Worm (Caenorhabditis elegans) whole organism, early embryonic: ENCODE data around the gene vap-2.

ENCODE experiments used
- B0310.2 ChIP-seq: sonication (generic microtip); optimal IDR thresholded peaks from 2 replicates; lab custom pipeline; 2016; ENCODE audit warnings: mild to moderate bottlenecking, missing genetic modification characterization, missing compliant biosample characterization
- F13C5.2 ChIP-seq: sonication (generic microtip); optimal IDR thresholded peaks from 2 replicates; lab custom pipeline; 2017; ENCODE audit warnings: mild to moderate bottlenecking, missing genetic modification characterization, inconsistent platforms, missing compliant biosample characterization
- aly-1 ChIP-seq: sonication (generic microtip); optimal IDR thresholded peaks from 2 replicates; lab custom pipeline; 2016; ENCODE audit warnings: missing genetic modification characterization, missing compliant biosample characterization
- ama-1 ChIP-seq: fragments of 150-350 bp; optimal IDR thresholded peaks from 2 replicates; lab custom pipeline; 2014
- ceh-13 ChIP-seq: fragments of 200-800 bp; sonication (Bioruptor generic); optimal IDR thresholded peaks from 2 replicates; lab custom pipeline; 2018; ENCODE audit warnings: mild to moderate bottlenecking, missing genetic modification characterization, missing compliant biosample characterization
- ceh-36 ChIP-seq: sonication (generic microtip); optimal IDR thresholded peaks from 2 replicates; lab custom pipeline; 2016; ENCODE audit warnings: missing genetic modification characterization, inconsistent platforms, missing compliant biosample characterization
- ets-7 ChIP-seq: sonication (generic microtip); optimal IDR thresholded peaks from 2 replicates; lab custom pipeline; 2016; ENCODE audit warnings: missing genotype, missing genetic modification characterization, missing compliant biosample characterization
- flt-1 ChIP-seq: fragments of 200-800 bp; sonication (Bioruptor generic); IDR thresholded peaks from 2 replicates; pipeline ENCODE4 v1.3.6; 2022; ENCODE audit warnings: missing genetic modification characterization, missing compliant biosample characterization
- hmbx-1 ChIP-seq: sonication (generic microtip); optimal IDR thresholded peaks from 2 replicates; lab custom pipeline; 2016; ENCODE audit warnings: mild to moderate bottlenecking, missing genetic modification characterization, missing compliant biosample characterization
- hmg-4 ChIP-seq: fragments of 200-800 bp; sonication (Bioruptor generic); optimal IDR thresholded peaks from 2 replicates; lab custom pipeline; 2018; ENCODE audit warnings: mild to moderate bottlenecking, missing genetic modification characterization, missing compliant biosample characterization
- hnd-1 ChIP-seq: sonication (generic microtip); optimal IDR thresholded peaks from 2 replicates; lab custom pipeline; 2016; ENCODE audit warnings: missing genetic modification characterization, missing compliant biosample characterization
- pes-1 ChIP-seq: fragments of 200-800 bp; sonication (Bioruptor generic); IDR thresholded peaks from 2 replicates; pipeline ENCODE4 v1.3.6; 2022; ENCODE audit warnings: missing genetic modification reagents, missing genetic modification characterization, missing compliant biosample characterization
- scrt-1 ChIP-seq: fragments of 200-800 bp; sonication (Bioruptor generic); IDR thresholded peaks from 2 replicates; pipeline ENCODE4 v1.3.6; 2022; ENCODE audit warnings: missing genetic modification characterization, missing compliant biosample characterization
- sea-1 ChIP-seq: fragments of 200-800 bp; sonication (Bioruptor generic); conservative IDR thresholded peaks from 2 replicates; pipeline ENCODE4 v1.3.6; 2022; ENCODE audit warnings: missing genetic modification characterization, missing compliant biosample characterization
- tbx-11 ChIP-seq: fragments of 200-800 bp; sonication (Bioruptor generic); IDR thresholded peaks from 2 replicates; pipeline ENCODE4 v1.3.6; 2022; ENCODE audit warnings: missing genetic modification characterization, missing compliant biosample characterization
- tbx-37 ChIP-seq: fragments of 200-800 bp; sonication (Bioruptor generic); conservative IDR thresholded peaks from 2 replicates; pipeline ENCODE4 v1.3.6; 2022; ENCODE audit warnings: missing genetic modification reagents, missing genetic modification characterization, missing compliant biosample characterization
- tra-4 ChIP-seq: sonication (generic microtip); optimal IDR thresholded peaks from 2 replicates; lab custom pipeline; 2017; ENCODE audit warnings: missing genetic modification characterization, missing compliant biosample characterization

vap-2 gene

ce11 chrX:10753403-10753802 is 38.9 kb downstream of the vap-2 start, which contains the start of gene R07A4.3:
Gene R07A4.3 (plus strand): TSS chrX:10753703.
- TF ChIP-seq scrt-1 (GFP tag; lab: Robert Waterston, UW) (no peak), hnd-1 (tag; lab: Kevin White, UChicago) (no peak), F13C5.2 (tag; lab: Kevin White, UChicago) (no peak), ceh-13 (GFP tag; lab: Kevin White, UChicago) (no peak), sea-1 (no peak), ceh-36 (tag; lab: Kevin White, UChicago) (no peak), ets-7 (no peak), B0310.2 (tag; lab: Kevin White, UChicago) (no peak), tra-4 (no peak), hmbx-1 (tag; lab: Kevin White, UChicago) (no peak), aly-1 (tag; lab: Kevin White, UChicago) (no peak), flt-1 (GFP tag; lab: Robert Waterston, UW) (no peak), tbx-37 (no peak), pes-1 (GFP tag; lab: Robert Waterston, UW) (no peak), hmg-4 (no peak), tbx-11 (GFP tag; lab: Robert Waterston, UW) (no peak), ama-1 (no peak)

DNA sequence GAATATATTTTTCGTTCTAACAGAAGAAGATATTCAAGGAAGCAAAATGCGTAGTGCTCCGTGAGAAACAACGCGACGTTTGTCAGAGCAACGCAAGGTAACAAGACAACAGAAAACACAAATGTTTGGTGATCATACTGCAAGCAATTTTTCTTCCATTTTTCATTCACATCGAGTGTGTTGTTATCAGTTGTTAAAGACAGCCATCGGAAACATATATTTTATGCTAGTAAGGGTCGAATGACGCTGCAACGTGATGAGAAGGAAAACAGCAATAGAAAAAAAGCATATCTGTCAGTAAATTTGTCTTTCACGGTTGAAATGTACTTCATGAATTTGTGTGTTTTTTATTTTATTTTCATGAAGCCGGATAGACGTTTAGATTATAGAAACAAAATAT is 44.2 kb downstream of the vap-2 start:
- TF ChIP-seq ama-1 (no peak), hmbx-1 (tag; lab: Kevin White, UChicago) (no peak), ceh-36 (tag; lab: Kevin White, UChicago) (no peak), tbx-11 (GFP tag; lab: Robert Waterston, UW) (no peak), hnd-1 (tag; lab: Kevin White, UChicago) (no peak), tbx-37 (no peak), scrt-1 (GFP tag; lab: Robert Waterston, UW) (no peak), F13C5.2 (tag; lab: Kevin White, UChicago) (no peak), B0310.2 (tag; lab: Kevin White, UChicago) (no peak)

DNA sequence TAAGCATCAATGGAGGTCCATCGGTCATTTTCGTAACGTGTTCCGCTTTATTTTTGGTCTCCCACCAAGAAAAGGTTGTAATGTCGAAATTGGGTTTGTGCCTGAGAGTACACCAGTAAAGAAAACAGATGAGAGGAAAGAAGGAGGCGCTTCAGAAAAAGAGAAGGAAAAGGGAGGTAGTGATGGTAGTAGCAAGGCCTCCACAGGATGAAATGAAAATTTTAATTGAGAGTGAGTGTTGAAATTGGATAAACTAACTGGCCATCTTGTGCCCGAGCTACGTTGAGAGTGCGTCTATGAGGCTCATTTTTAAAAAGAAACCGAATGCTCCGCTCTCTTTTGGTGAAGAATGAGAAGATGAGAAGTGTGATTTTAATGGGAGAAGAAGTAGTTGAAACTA is 45.9 kb downstream of the vap-2 start, which contains the start of gene R07A4.2:
R07A4.2 (minus strand) TSS at position 101 of the 400 bp plus-strand sequence.
- TF ChIP-seq ceh-13 (GFP tag; lab: Kevin White, UChicago): no peak
- no peak for TF ChIP-seq ets-7
- no peak for TF ChIP-seq ceh-36 (tag; lab: Kevin White, UChicago)
- TF ChIP-seq hnd-1 (tag; lab: Kevin White, UChicago): no peak
- no peak for TF ChIP-seq hmbx-1 (tag; lab: Kevin White, UChicago)
- TF ChIP-seq ama-1: no peak
- TF ChIP-seq B0310.2 (tag; lab: Kevin White, UChicago): no peak
- TF ChIP-seq flt-1 (GFP tag; lab: Robert Waterston, UW): no peak
- TF ChIP-seq tbx-11 (GFP tag; lab: Robert Waterston, UW): no peak
- no peak for TF ChIP-seq aly-1 (tag; lab: Kevin White, UChicago)
- TF ChIP-seq hmg-4: no peak
- no peak for TF ChIP-seq scrt-1 (GFP tag; lab: Robert Waterston, UW)
- no peak for TF ChIP-seq tbx-37
- TF ChIP-seq tra-4: no peak
